Worm (Caenorhabditis elegans): ENCODE results near the gene ttr-9.

Gene ttr-9

DNA sequence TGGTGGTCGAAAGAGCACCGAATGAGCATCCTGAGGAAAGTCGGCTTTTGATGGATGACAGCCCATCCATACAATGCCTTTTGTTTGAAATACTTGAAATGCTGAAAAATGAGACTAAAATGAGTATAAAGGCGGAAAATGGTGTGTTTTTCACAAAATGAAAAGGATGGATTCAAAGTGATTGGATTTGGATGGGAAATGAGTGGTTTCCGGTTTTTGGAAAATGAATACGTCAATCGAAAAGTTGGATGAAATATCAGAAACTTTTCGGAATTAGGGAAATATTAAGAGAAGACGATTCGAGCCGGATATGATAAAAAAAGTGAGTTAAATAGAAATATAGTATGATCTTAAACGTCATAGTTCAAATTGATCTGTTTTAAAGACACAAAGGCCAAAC, 38.7 kb downstream of the ttr-9 start, which contains the start of gene F38E11.6:
Gene F38E11.6 (minus strand): TSS at position 101 of the 400 bp plus-strand sequence.
- TF ChIP-seq ztf-3 (GFP tag; optimal IDR thresholded peaks at IDR 0.05) (no peak), tbx-9 (tag; optimal IDR thresholded peaks at IDR 0.05; ENCODE audit: borderline replicate concordance) (no peak), F39B2.1 (GFP tag; IDR thresholded peaks at IDR 0.05) (no peak), lag-1 (GFP tag; IDR thresholded peaks at IDR 0.05) (no peak), ekl-4 (GFP tag; IDR thresholded peaks at IDR 0.05) (no peak), B0019.2 (GFP tag; conservative IDR thresholded peaks at IDR 0.05) (no peak), atf-7 (tag; optimal IDR thresholded peaks at IDR 0.05) (no peak), dox-1 (GFP tag; IDR thresholded peaks at IDR 0.05) (no peak), sea-2 (GFP tag; IDR thresholded peaks at IDR 0.05) (no peak), mcd-1 (GFP tag; IDR thresholded peaks at IDR 0.05) (no peak), madf-6 (GFP tag; IDR thresholded peaks at IDR 0.05) (no peak), nfya-1 (tag; optimal IDR thresholded peaks at IDR 0.05; ENCODE audit: borderline replicate concordance, insufficient read depth) (no peak), tbp1 (GFP tag; optimal IDR thresholded peaks at IDR 0.05) (no peak), ZK185.1 (tag; optimal IDR thresholded peaks at IDR 0.05; ENCODE audit: poor library complexity, severe bottlenecking) (no peak), efl-1 (GFP tag; optimal IDR thresholded peaks at IDR 0.05) (no peak), hmg-1.2 (GFP tag; IDR thresholded peaks at IDR 0.05) (no peak), lin-40 (tag; optimal IDR thresholded peaks at IDR 0.05) (no peak), akir-1 (GFP tag; optimal IDR thresholded peaks at IDR 0.05) (no peak), B0035.1 (tag; optimal IDR thresholded peaks at IDR 0.05) (no peak), F22D6.2 (tag; optimal IDR thresholded peaks at IDR 0.05) (no peak)

DNA sequence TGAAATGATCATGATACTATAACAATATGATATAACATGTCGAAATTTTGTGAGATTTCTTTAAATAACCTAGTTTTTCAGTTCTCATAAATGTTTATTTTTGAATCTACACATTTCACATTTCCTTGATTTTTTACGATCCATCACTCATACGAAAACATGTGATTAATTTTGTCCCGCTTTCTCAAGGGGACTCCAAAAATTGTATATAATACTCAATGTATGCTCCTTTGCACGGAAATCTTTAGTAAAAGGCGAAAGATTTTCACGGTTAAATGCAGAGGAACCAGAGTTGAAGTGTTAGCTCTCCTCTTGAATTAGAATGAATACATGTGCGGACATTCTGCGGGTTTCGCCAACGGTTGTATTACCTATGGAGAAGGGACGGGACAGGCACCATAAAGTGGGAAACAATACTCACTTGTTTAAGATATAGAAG, 41.8 kb downstream of the ttr-9 start:
- TF ChIP-seq ets-4 (GFP tag; optimal IDR thresholded peaks at IDR 0.05) = no peak
- no peak for TF ChIP-seq nhr-90 (tag; optimal IDR thresholded peaks at IDR 0.05)
- no peak for TF ChIP-seq ceh-79 (tag; optimal IDR thresholded peaks at IDR 0.05)
- TF ChIP-seq ztf-18 (tag; optimal IDR thresholded peaks at IDR 0.05) = no peak
- no peak for TF ChIP-seq akir-1 (GFP tag; optimal IDR thresholded peaks at IDR 0.05)
- TF ChIP-seq lin-26 (GFP tag; IDR thresholded peaks at IDR 0.05) = peak; percentile 67
- TF ChIP-seq ceh-40 (GFP tag; IDR thresholded peaks at IDR 0.05) = no peak
- TF ChIP-seq K11D2.4 (GFP tag; IDR thresholded peaks at IDR 0.05) = no peak
- peak; percentile 88 for TF ChIP-seq F49E8.2 (tag; optimal IDR thresholded peaks at IDR 0.05; ENCODE audit: insufficient read depth)
- no peak for TF ChIP-seq gei-17 (GFP tag; optimal IDR thresholded peaks at IDR 0.05)
- no peak for TF ChIP-seq dpl-1 (GFP tag; optimal IDR thresholded peaks at IDR 0.05)
- no peak for TF ChIP-seq sdz-38 (tag; optimal IDR thresholded peaks at IDR 0.05)
- no peak for TF ChIP-seq tbp1 (GFP tag; optimal IDR thresholded peaks at IDR 0.05)
- no peak for TF ChIP-seq madf-3 (GFP tag; IDR thresholded peaks at IDR 0.05)
- no peak for TF ChIP-seq rpc-1 (optimal IDR thresholded peaks at IDR 0.05)
- TF ChIP-seq rpc-1 (tag; optimal IDR thresholded peaks at IDR 0.05) = peak; percentile 9
- TF ChIP-seq snpc-1.3 (tag; optimal IDR thresholded peaks at IDR 0.05; ENCODE audit: insufficient read depth) = peak; percentile 81
- 0 out of 2 replicates have a peak, but pooled peaks have one; percentile 41 for TF ChIP-seq ekl-4 (GFP tag; IDR thresholded peaks at IDR 0.05)
- no peak for TF ChIP-seq sea-2 (GFP tag; IDR thresholded peaks at IDR 0.05)
- TF ChIP-seq lsl-1 (GFP tag; optimal IDR thresholded peaks at IDR 0.05) = peak; percentile 45
- TF ChIP-seq cebp-1 (GFP tag; IDR thresholded peaks at IDR 0.05) = no peak
- no peak for TF ChIP-seq cebp-1 (tag; optimal IDR thresholded peaks at IDR 0.05)
- peak; percentile 41; the same call in 1 of the 2 replicates for TF ChIP-seq rcor-1 (GFP tag; IDR thresholded peaks at IDR 0.05)
- no peak for TF ChIP-seq T26A5.8 (tag; optimal IDR thresholded peaks at IDR 0.05)
- no peak for TF ChIP-seq chd-7 (tag; optimal IDR thresholded peaks at IDR 0.05)
- TF ChIP-seq attf-3 (GFP tag; conservative IDR thresholded peaks at IDR 0.05) = 0 out of 2 replicates have a peak, but pooled peaks have one; percentile 14
- no peak for TF ChIP-seq aptf-3 (GFP tag; IDR thresholded peaks at IDR 0.05)
- TF ChIP-seq repo-1 (tag; optimal IDR thresholded peaks at IDR 0.05) = no peak
- no peak for TF ChIP-seq Y67H2A.10 (GFP tag; conservative IDR thresholded peaks at IDR 0.05)
- TF ChIP-seq zfh-2 (GFP tag; conservative IDR thresholded peaks at IDR 0.05) = no peak
- TF ChIP-seq madf-6 (GFP tag; IDR thresholded peaks at IDR 0.05) = no peak
- peak; percentile 73 for TF ChIP-seq hmg-1.2 (GFP tag; IDR thresholded peaks at IDR 0.05)
- TF ChIP-seq attf-6 (GFP tag; IDR thresholded peaks at IDR 0.05) = peak; percentile 90; the same call in 1 of the 2 replicates
- no peak for TF ChIP-seq fkh-3 (tag; optimal IDR thresholded peaks at IDR 0.05)

Measured in whole organism, young adult.